Worm (Caenorhabditis elegans): ENCODE measurements around the gene msrp-7.
A peak's percentile ranks its signal among the peaks of the same experiment; 100 is the strongest.

msrp-7 gene

ce11 chrII:10808708-10809343 lies 2.0 kb upstream of the msrp-7 start, which contains the start of gene R06F6.14:
TSS of gene R06F6.14 (plus strand) at chrII:10809293.
- TF ChIP-seq T22C8.4 (GFP tag; IDR thresholded peaks at IDR 0.05) (no peak), med-1 (GFP tag; optimal IDR thresholded peaks at IDR 0.05; ENCODE audit: insufficient read depth) (no peak), cog-1 (tag; optimal IDR thresholded peaks at IDR 0.05) (no peak), tab-1 (GFP tag; IDR thresholded peaks at IDR 0.05) (no peak), ztf-29 (GFP tag; IDR thresholded peaks at IDR 0.05) (no peak), ztf-23 (GFP tag; IDR thresholded peaks at IDR 0.05) (no peak), ref-1 (GFP tag; conservative IDR thresholded peaks at IDR 0.05) (no peak)

- TF ChIP-seq ztf-29 (GFP tag; IDR thresholded peaks at IDR 0.05) (no peak), med-1 (GFP tag; optimal IDR thresholded peaks at IDR 0.05; ENCODE audit: insufficient read depth) (no peak), flt-1 (GFP tag; IDR thresholded peaks at IDR 0.05) (no peak), T22C8.4 (GFP tag; IDR thresholded peaks at IDR 0.05) (no peak), tab-1 (GFP tag; IDR thresholded peaks at IDR 0.05) (no peak), klf-2 (GFP tag; conservative IDR thresholded peaks at IDR 0.05) (no peak), ztf-23 (GFP tag; IDR thresholded peaks at IDR 0.05) (no peak), cog-1 (tag; optimal IDR thresholded peaks at IDR 0.05) (no peak), ref-1 (GFP tag; conservative IDR thresholded peaks at IDR 0.05) (no peak)
Observed at ce11 chrII:10819928-10820423, 9.2 kb downstream of the msrp-7 start, which contains the start of gene R06F6.8. TSS of gene R06F6.8 (minus strand) at chrII:10819978.

- no peak for TF ChIP-seq T22C8.4 (GFP tag; IDR thresholded peaks at IDR 0.05)
- TF ChIP-seq ref-1 (GFP tag; conservative IDR thresholded peaks at IDR 0.05) = no peak
- TF ChIP-seq flt-1 (GFP tag; IDR thresholded peaks at IDR 0.05) = no peak
- TF ChIP-seq ztf-29 (GFP tag; IDR thresholded peaks at IDR 0.05) = no peak
- TF ChIP-seq ztf-23 (GFP tag; IDR thresholded peaks at IDR 0.05) = no peak
- no peak for TF ChIP-seq tab-1 (GFP tag; IDR thresholded peaks at IDR 0.05)
- TF ChIP-seq cog-1 (tag; optimal IDR thresholded peaks at IDR 0.05) = no peak
- TF ChIP-seq med-1 (GFP tag; optimal IDR thresholded peaks at IDR 0.05; ENCODE audit: insufficient read depth) = no peak
- no peak for TF ChIP-seq klf-2 (GFP tag; conservative IDR thresholded peaks at IDR 0.05)
Observed at ce11 chrII:10820679-10821078, 9.9 kb downstream of the msrp-7 start, which contains the start of gene ech-4. TSS of gene ech-4 (plus strand) at chrII:10821031.

ce11 chrII:10824046-10824445 lies 13.3 kb downstream of the msrp-7 start, which contains the start of the genes R06F6.12 and mix-1:
TSS of gene R06F6.12 (minus strand) at chrII:10824081.
TSS of gene mix-1 (plus strand) at chrII:10824246.
- TF ChIP-seq tab-1 (GFP tag; IDR thresholded peaks at IDR 0.05) = peak; percentile 44; the same call in 1 of the 2 replicates
- TF ChIP-seq T22C8.4 (GFP tag; IDR thresholded peaks at IDR 0.05) = no peak

- TF ChIP-seq ref-1 (GFP tag; conservative IDR thresholded peaks at IDR 0.05) = no peak
- no peak for TF ChIP-seq ztf-29 (GFP tag; IDR thresholded peaks at IDR 0.05)
- no peak for TF ChIP-seq T22C8.4 (GFP tag; IDR thresholded peaks at IDR 0.05)
- no peak for TF ChIP-seq flt-1 (GFP tag; IDR thresholded peaks at IDR 0.05)
- TF ChIP-seq klf-2 (GFP tag; conservative IDR thresholded peaks at IDR 0.05) = no peak
- TF ChIP-seq cog-1 (tag; optimal IDR thresholded peaks at IDR 0.05) = no peak
- no peak for TF ChIP-seq med-1 (GFP tag; optimal IDR thresholded peaks at IDR 0.05; ENCODE audit: insufficient read depth)
- no peak for TF ChIP-seq ztf-23 (GFP tag; IDR thresholded peaks at IDR 0.05)
- TF ChIP-seq tab-1 (GFP tag; IDR thresholded peaks at IDR 0.05) = no peak
Observed at ce11 chrII:10829081-10829480, 18.3 kb downstream of the msrp-7 start, which contains the start of gene VM106R.1. TSS of gene VM106R.1 (minus strand) at chrII:10829181.

ce11 chrII:10829572-10829971 lies 18.8 kb downstream of the msrp-7 start:
- no peak for TF ChIP-seq T22C8.4 (GFP tag; IDR thresholded peaks at IDR 0.05)
- TF ChIP-seq med-1 (GFP tag; optimal IDR thresholded peaks at IDR 0.05; ENCODE audit: insufficient read depth) = no peak
- no peak for TF ChIP-seq ztf-23 (GFP tag; IDR thresholded peaks at IDR 0.05)
- TF ChIP-seq flt-1 (GFP tag; IDR thresholded peaks at IDR 0.05) = no peak
- TF ChIP-seq tab-1 (GFP tag; IDR thresholded peaks at IDR 0.05) = no peak
- TF ChIP-seq klf-2 (GFP tag; conservative IDR thresholded peaks at IDR 0.05) = no peak
- TF ChIP-seq cog-1 (tag; optimal IDR thresholded peaks at IDR 0.05) = no peak
- no peak for TF ChIP-seq ztf-29 (GFP tag; IDR thresholded peaks at IDR 0.05)
- TF ChIP-seq ref-1 (GFP tag; conservative IDR thresholded peaks at IDR 0.05) = no peak

- TF ChIP-seq T22C8.4 (GFP tag; IDR thresholded peaks at IDR 0.05) = no peak
- TF ChIP-seq flt-1 (GFP tag; IDR thresholded peaks at IDR 0.05) = 0 out of 2 replicates have a peak, but pooled peaks have one; percentile 29
- TF ChIP-seq ztf-29 (GFP tag; IDR thresholded peaks at IDR 0.05) = no peak
- TF ChIP-seq med-1 (GFP tag; optimal IDR thresholded peaks at IDR 0.05; ENCODE audit: insufficient read depth) = no peak
- TF ChIP-seq cog-1 (tag; optimal IDR thresholded peaks at IDR 0.05) = no peak
Observed at ce11 chrII:10834717-10835116, 23.9 kb downstream of the msrp-7 start.

ce11 chrII:10838550-10838949 lies 27.8 kb downstream of the msrp-7 start:
- TF ChIP-seq tab-1 (GFP tag; IDR thresholded peaks at IDR 0.05) (no peak), ztf-23 (GFP tag; IDR thresholded peaks at IDR 0.05) (no peak), med-1 (GFP tag; optimal IDR thresholded peaks at IDR 0.05; ENCODE audit: insufficient read depth) (no peak), klf-2 (GFP tag; conservative IDR thresholded peaks at IDR 0.05) (no peak), ztf-29 (GFP tag; IDR thresholded peaks at IDR 0.05) (no peak), flt-1 (GFP tag; IDR thresholded peaks at IDR 0.05) (no peak)

- TF ChIP-seq ztf-23 (GFP tag; IDR thresholded peaks at IDR 0.05) = peak; percentile 92
- TF ChIP-seq T22C8.4 (GFP tag; IDR thresholded peaks at IDR 0.05) = peak; percentile 93
- peak; percentile 89 for TF ChIP-seq klf-2 (GFP tag; conservative IDR thresholded peaks at IDR 0.05)
- TF ChIP-seq ztf-29 (GFP tag; IDR thresholded peaks at IDR 0.05) = peak; percentile 87
- peak; percentile 69 for TF ChIP-seq med-1 (GFP tag; optimal IDR thresholded peaks at IDR 0.05; ENCODE audit: insufficient read depth)
- peak; percentile 92 for TF ChIP-seq cog-1 (tag; optimal IDR thresholded peaks at IDR 0.05)
- TF ChIP-seq tab-1 (GFP tag; IDR thresholded peaks at IDR 0.05) = peak; percentile 95
- TF ChIP-seq ref-1 (GFP tag; conservative IDR thresholded peaks at IDR 0.05) = peak; percentile 98
- peak; percentile 97 for TF ChIP-seq flt-1 (GFP tag; IDR thresholded peaks at IDR 0.05)
Observed at ce11 chrII:10840067-10840466, 29.3 kb downstream of the msrp-7 start.

ce11 chrII:10843527-10843926 lies 32.7 kb downstream of the msrp-7 start, which contains the start of gene M106.8:
TSS of gene M106.8 (minus strand) at chrII:10843627.
- no peak for TF ChIP-seq klf-2 (GFP tag; conservative IDR thresholded peaks at IDR 0.05)
- TF ChIP-seq flt-1 (GFP tag; IDR thresholded peaks at IDR 0.05) = no peak
- TF ChIP-seq ztf-23 (GFP tag; IDR thresholded peaks at IDR 0.05) = no peak
- no peak for TF ChIP-seq med-1 (GFP tag; optimal IDR thresholded peaks at IDR 0.05; ENCODE audit: insufficient read depth)
- no peak for TF ChIP-seq cog-1 (tag; optimal IDR thresholded peaks at IDR 0.05)
- TF ChIP-seq ref-1 (GFP tag; conservative IDR thresholded peaks at IDR 0.05) = no peak
- no peak for TF ChIP-seq ztf-29 (GFP tag; IDR thresholded peaks at IDR 0.05)
- no peak for TF ChIP-seq tab-1 (GFP tag; IDR thresholded peaks at IDR 0.05)
- TF ChIP-seq T22C8.4 (GFP tag; IDR thresholded peaks at IDR 0.05) = no peak
